Worm (Caenorhabditis elegans): ENCODE measurements around the gene npr-13.
"Not testable (repeated sequence)": the region's sequence is repeated elsewhere in the genome, so short reads cannot be mapped to it uniquely, and the experiment has no call there.

npr-13 gene

DNA sequence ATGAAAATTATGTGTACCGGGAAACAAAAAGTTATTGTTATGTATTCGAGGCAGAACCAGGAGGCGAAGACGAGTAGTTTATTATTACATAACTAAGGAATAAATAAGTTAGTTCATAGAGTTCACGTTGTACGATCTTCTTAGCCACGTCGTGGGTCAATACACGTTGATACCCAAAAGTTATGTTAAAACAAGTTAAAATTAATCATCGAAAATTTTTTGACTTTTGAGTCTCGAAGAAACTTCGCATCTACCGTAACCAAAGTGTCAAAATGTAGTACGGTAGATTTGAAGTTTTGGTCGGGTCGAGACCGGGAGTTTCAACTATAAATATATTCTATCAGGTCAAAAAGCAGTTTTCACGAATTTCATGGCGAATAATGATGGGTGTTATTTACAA lies 18.3 kb upstream of the npr-13 start, which contains the start of gene ZC412.10:
TSS of gene ZC412.10 (minus strand) at position 101 of the 400 bp plus-strand sequence.
- not testable (repeated sequence) for TF ChIP-seq hlh-6, pha-2, zip-5 (tag; optimal IDR thresholded peaks at IDR 0.05)

DNA sequence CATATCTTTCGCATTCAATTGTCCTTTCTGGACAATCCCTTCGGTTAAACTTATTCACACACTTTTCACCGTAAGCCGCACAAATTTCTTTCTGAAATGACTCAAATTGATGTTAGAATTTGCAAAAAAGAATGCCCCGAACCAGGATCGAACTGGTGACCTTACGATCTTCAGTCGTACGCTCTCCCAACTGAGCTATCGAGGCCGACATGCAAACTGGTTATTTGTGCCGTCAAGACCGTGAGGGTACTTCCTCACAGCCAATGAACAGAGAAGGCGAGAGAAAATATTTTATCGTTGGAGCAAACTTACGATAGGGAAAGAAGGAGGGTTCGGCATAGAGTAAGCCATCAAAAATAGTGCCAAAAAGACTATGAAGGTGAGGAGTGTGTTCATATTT lies 17.9 kb upstream of the npr-13 start:
- TF ChIP-seq ztf-16 (tag; optimal IDR thresholded peaks at IDR 0.05) (no peak), unc-3 (GFP tag; conservative IDR thresholded peaks at IDR 0.05) (peak; percentile 64), unc-3 (tag; optimal IDR thresholded peaks at IDR 0.05) (no peak), ceh-34 (tag; optimal IDR thresholded peaks at IDR 0.05) (no peak), zip-5 (tag; optimal IDR thresholded peaks at IDR 0.05) (no peak), elt-2 (tag; optimal IDR thresholded peaks at IDR 0.05) (peak; percentile 17), gmeb-2 (tag; optimal IDR thresholded peaks at IDR 0.05) (peak; percentile 16), dve-1 (tag; optimal IDR thresholded peaks at IDR 0.05) (no peak), sdc-2 (tag; optimal IDR thresholded peaks at IDR 0.05) (no peak), C38D4.7 (GFP tag; optimal IDR thresholded peaks at IDR 0.05) (peak; percentile 34), madf-2 (tag; optimal IDR thresholded peaks at IDR 0.05) (peak; percentile 30), ceh-22 (tag; optimal IDR thresholded peaks at IDR 0.05) (no peak), eyg-1 (tag; optimal IDR thresholded peaks at IDR 0.05) (no peak), sox-2 (GFP tag; IDR thresholded peaks at IDR 0.05) (no peak), ceh-45 (GFP tag; IDR thresholded peaks at IDR 0.05) (0 out of 2 replicates have a peak, but pooled peaks have one; percentile 22), K09A11.1 (tag; optimal IDR thresholded peaks at IDR 0.05; ENCODE audit: insufficient read depth) (peak; percentile 15), nfya-1 (tag; optimal IDR thresholded peaks at IDR 0.05) (peak; percentile 40), unc-42 (tag; optimal IDR thresholded peaks at IDR 0.05) (no peak), ahr-1 (tag; optimal IDR thresholded peaks at IDR 0.05) (no peak), pat-9 (tag; optimal IDR thresholded peaks at IDR 0.05) (peak; percentile 12), pax-1 (tag; optimal IDR thresholded peaks at IDR 0.05) (no peak), unc-55 (GFP tag; optimal IDR thresholded peaks at IDR 0.05) (no peak), C08G9.2 (tag; optimal IDR thresholded peaks at IDR 0.05) (no peak), K02D7.2 (tag; optimal IDR thresholded peaks at IDR 0.05) (no peak), ceh-6 (GFP tag; optimal IDR thresholded peaks at IDR 0.05) (peak; percentile 46), pha-4 (tag; optimal IDR thresholded peaks at IDR 0.05) (no peak), ref-2 (tag; optimal IDR thresholded peaks at IDR 0.05) (peak; percentile 51), nhr-232 (tag; optimal IDR thresholded peaks at IDR 0.05) (peak; percentile 42), che-1 (tag; optimal IDR thresholded peaks at IDR 0.05) (peak; percentile 13), elt-4 (tag; optimal IDR thresholded peaks at IDR 0.05) (no peak), pag-3 (tag; optimal IDR thresholded peaks at IDR 0.05; ENCODE audit: borderline replicate concordance) (no peak), lin-11 (tag; optimal IDR thresholded peaks at IDR 0.05) (peak; percentile 42), lim-6 (tag; optimal IDR thresholded peaks at IDR 0.05) (no peak), ceh-18 (tag; optimal IDR thresholded peaks at IDR 0.05) (no peak), ceh-30 (tag; optimal IDR thresholded peaks at IDR 0.05) (peak; percentile 18), ceh-19 (GFP tag; optimal IDR thresholded peaks at IDR 0.05) (no peak), hlh-13 (GFP tag; optimal IDR thresholded peaks at IDR 0.05) (peak; percentile 22), tbx-7 (tag; optimal IDR thresholded peaks at IDR 0.05) (no peak)

DNA sequence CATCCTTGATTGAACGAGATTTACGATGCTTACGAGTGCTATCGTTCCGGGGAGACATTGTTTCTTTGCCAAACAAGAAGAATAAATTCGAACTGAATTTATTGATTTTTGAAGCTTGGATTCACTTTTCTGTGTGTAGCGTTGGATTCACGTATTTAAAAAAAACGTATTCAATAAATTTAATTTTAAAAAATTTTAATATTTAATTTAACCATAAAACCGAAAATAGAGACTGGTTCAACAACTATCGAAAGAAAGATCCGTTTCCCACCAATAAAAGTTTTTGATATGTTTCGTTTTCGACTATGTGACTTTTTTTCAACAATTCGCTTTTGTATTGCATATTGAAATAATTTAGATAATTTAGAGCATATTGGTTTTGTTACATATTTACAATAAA lies 17.0 kb upstream of the npr-13 start, which contains the start of gene ZC412.5:
TSS of gene ZC412.5 (minus strand) at position 101 of the 400 bp plus-strand sequence.
- TF ChIP-seq fkh-6 (tag; optimal IDR thresholded peaks at IDR 0.05) (no peak), hlh-8 (tag; optimal IDR thresholded peaks at IDR 0.05) (no peak), unc-3 (GFP tag; conservative IDR thresholded peaks at IDR 0.05) (no peak), unc-3 (tag; optimal IDR thresholded peaks at IDR 0.05) (no peak), pha-2 (tag; optimal IDR thresholded peaks at IDR 0.05) (no peak), C38D4.7 (GFP tag; optimal IDR thresholded peaks at IDR 0.05) (no peak), C08G9.2 (tag; optimal IDR thresholded peaks at IDR 0.05) (no peak), F13H6.1 (tag; optimal IDR thresholded peaks at IDR 0.05) (no peak), ceh-45 (GFP tag; IDR thresholded peaks at IDR 0.05) (no peak), lin-11 (tag; optimal IDR thresholded peaks at IDR 0.05) (no peak), odd-2 (tag; optimal IDR thresholded peaks at IDR 0.05) (no peak), unc-55 (GFP tag; optimal IDR thresholded peaks at IDR 0.05) (no peak)

All from whole organism, late embryonic.